Fruit fly (Drosophila melanogaster): ENCODE data around the gene CG7255.
A peak's percentile ranks its signal among the peaks of the same experiment; 100 is the strongest.

The CG7255 gene

DNA sequence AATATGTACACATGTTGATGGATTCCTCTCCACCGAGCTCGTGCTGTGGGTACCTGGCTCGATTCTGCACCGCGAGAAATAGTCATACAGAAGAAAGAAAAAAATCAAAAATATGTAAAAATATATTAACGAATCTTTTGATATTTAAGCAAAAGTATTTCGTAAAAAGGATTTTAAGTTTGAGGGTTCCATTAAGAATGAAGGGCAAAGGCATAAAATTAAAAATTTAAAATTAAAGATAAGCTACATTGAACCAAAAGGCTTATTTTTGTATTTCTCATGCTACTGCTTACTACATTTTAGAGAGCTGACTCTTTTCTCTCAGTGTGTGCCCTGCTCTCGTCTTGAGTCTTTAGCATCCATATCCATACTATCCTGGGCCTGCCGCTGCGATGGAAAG lies 37.4 kb upstream of the CG7255 start (continued):
- TF ChIP-seq CG16815 (GFP tag; optimal IDR thresholded peaks at IDR 0.05), result no peak
- peak; percentile 47 for TF ChIP-seq Drgx (GFP tag; IDR thresholded peaks at IDR 0.05)
- TF ChIP-seq CG9727 (GFP tag; optimal IDR thresholded peaks at IDR 0.05), result peak; percentile 60
- TF ChIP-seq CG13775 (GFP tag; optimal IDR thresholded peaks at IDR 0.05), result peak; percentile 23

DNA sequence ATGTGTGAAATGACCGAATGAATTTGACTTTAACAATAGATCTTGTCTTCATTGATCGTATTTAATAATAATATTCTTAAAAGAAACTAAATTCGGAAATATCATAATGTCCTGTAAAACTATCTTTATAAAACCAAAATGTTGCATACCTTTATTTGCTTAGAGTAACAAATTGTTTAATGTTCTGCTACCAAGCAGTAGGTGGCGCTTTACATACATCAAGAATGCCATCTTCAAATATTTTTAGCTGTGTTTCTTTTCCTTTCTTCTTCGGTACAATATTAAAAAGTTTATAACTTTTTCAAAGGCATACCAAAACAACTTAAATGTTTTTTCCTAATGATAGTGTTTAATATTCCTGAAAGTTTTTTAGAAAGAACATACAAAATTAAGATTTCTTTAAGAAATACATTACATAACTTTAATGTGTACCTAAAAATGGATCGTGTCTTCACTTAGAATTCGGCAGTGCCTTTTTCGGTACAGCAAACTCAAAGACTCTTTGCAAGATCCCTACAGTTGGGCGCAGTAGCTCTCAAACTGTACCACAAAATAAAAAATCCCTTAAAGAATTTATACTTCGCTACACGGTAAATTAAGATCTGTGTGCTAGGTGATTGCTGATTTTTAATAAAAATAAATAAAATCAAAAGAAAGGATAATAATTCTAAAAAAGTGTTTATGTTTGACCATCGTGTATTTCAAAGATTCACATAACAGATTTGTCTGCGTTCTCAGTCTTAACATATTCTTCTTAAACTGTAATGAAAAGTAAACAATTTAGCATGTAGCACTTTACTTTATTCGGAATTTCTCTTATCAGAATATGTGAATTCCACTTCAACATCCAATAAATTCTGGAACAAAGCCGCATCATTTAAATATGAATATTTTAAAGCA lies 36.1 kb upstream of the CG7255 start:
- no peak for TF ChIP-seq Sox100B (GFP tag; optimal IDR thresholded peaks at IDR 0.05)
- TF ChIP-seq Mrtf (GFP tag; IDR thresholded peaks at IDR 0.05), result no peak
- no peak for TF ChIP-seq CG34376 (GFP tag; optimal IDR thresholded peaks at IDR 0.05)
- TF ChIP-seq Fer1 (GFP tag; optimal IDR thresholded peaks at IDR 0.05), result no peak
- peak; percentile 35 for TF ChIP-seq CG8359 (GFP tag; optimal IDR thresholded peaks at IDR 0.05; ENCODE audit: borderline replicate concordance)
- TF ChIP-seq sd (tag; optimal IDR thresholded peaks at IDR 0.05), result peak; percentile 3
- TF ChIP-seq trh (GFP tag; optimal IDR thresholded peaks at IDR 0.05), result no peak
- TF ChIP-seq CG1529 (GFP tag; optimal IDR thresholded peaks at IDR 0.05), result no peak
- no peak for TF ChIP-seq ac (GFP tag; optimal IDR thresholded peaks at IDR 0.05)
- TF ChIP-seq CG13424 (tag; optimal IDR thresholded peaks at IDR 0.05), result peak; percentile 4
- no peak for TF ChIP-seq CG6272 (GFP tag; IDR thresholded peaks at IDR 0.05)
- TF ChIP-seq Dref (GFP tag; IDR thresholded peaks at IDR 0.05), result no peak
- TF ChIP-seq CG9437 (GFP tag; optimal IDR thresholded peaks at IDR 0.05), result no peak
- TF ChIP-seq CG6683 (GFP tag; optimal IDR thresholded peaks at IDR 0.05), result no peak
- TF ChIP-seq CG6813 (GFP tag; optimal IDR thresholded peaks at IDR 0.05), result no peak
- TF ChIP-seq Lim3 (GFP tag; IDR thresholded peaks at IDR 0.05), result no peak
- peak; percentile 15 for TF ChIP-seq phol (tag; optimal IDR thresholded peaks at IDR 0.05)
- TF ChIP-seq sens (GFP tag), result no peak
- no peak for TF ChIP-seq Fer2 (tag; optimal IDR thresholded peaks at IDR 0.05)
- no peak for TF ChIP-seq sqz (GFP tag; optimal IDR thresholded peaks at IDR 0.05)
- TF ChIP-seq danr (GFP tag; IDR thresholded peaks at IDR 0.05), result no peak
- TF ChIP-seq ttk (GFP tag; IDR thresholded peaks at IDR 0.05), result no peak
- no peak for TF ChIP-seq B-H2 (GFP tag; optimal IDR thresholded peaks at IDR 0.05)
- no peak for TF ChIP-seq CG12155 (GFP tag; optimal IDR thresholded peaks at IDR 0.05)
- TF ChIP-seq CG13775 (GFP tag; optimal IDR thresholded peaks at IDR 0.05), result no peak
- TF ChIP-seq BEAF-32 (GFP tag; optimal IDR thresholded peaks at IDR 0.05), result no peak
- no peak for TF ChIP-seq Rx (GFP tag; IDR thresholded peaks at IDR 0.05)
- no peak for TF ChIP-seq cwo (GFP tag; optimal IDR thresholded peaks at IDR 0.05)
- no peak for TF ChIP-seq sr (GFP tag; IDR thresholded peaks at IDR 0.05)
- TF ChIP-seq CG6689 (GFP tag; IDR thresholded peaks at IDR 0.05), result 0 out of 2 replicates have a peak, but pooled peaks have one; percentile 15
- no peak for TF ChIP-seq kay (GFP tag; optimal IDR thresholded peaks at IDR 0.05)
- no peak for TF ChIP-seq slou (GFP tag; optimal IDR thresholded peaks at IDR 0.05)
- TF ChIP-seq Hr39 (optimal IDR thresholded peaks at IDR 0.05), result no peak
- TF ChIP-seq dan (GFP tag; IDR thresholded peaks at IDR 0.05), result no peak
- TF ChIP-seq ci (GFP tag; IDR thresholded peaks at IDR 0.05), result 0 out of 3 replicates have a peak, but pooled peaks have one; percentile 7
- no peak for TF ChIP-seq CG2202 (tag; optimal IDR thresholded peaks at IDR 0.05)
- TF ChIP-seq exex (tag; optimal IDR thresholded peaks at IDR 0.05), result no peak
- no peak for TF ChIP-seq Stat92E (GFP tag; optimal IDR thresholded peaks at IDR 0.05)
- TF ChIP-seq Ets97D (GFP tag; optimal IDR thresholded peaks at IDR 0.05), result no peak
- TF ChIP-seq jumu (GFP tag; optimal IDR thresholded peaks at IDR 0.05), result no peak
- no peak for TF ChIP-seq bcd (GFP tag; optimal IDR thresholded peaks at IDR 0.05)
- TF ChIP-seq seq (GFP tag; IDR thresholded peaks at IDR 0.05), result no peak
- no peak for TF ChIP-seq crc (GFP tag; optimal IDR thresholded peaks at IDR 0.05)
- TF ChIP-seq h (optimal IDR thresholded peaks at IDR 0.05), result no peak
- no peak for TF ChIP-seq CG2129 (GFP tag; IDR thresholded peaks at IDR 0.05; ENCODE audit: partially characterized antibody)

Measured in whole organism, embryonic.